Worm (Caenorhabditis elegans) whole organism, young adult: ENCODE data around the gene H03A11.13.

Source experiments
- T07F8.4 ChIP-seq: sonication (generic microtip); optimal IDR thresholded peaks from 2 replicates; lab custom pipeline; 2016; ENCODE audit warnings: mild to moderate bottlenecking, missing genetic modification characterization, moderate library complexity, missing compliant biosample characterization
- Y95B8A.8 ChIP-seq: fragments of 200-800 bp; sonication (Bioruptor generic); IDR thresholded peaks from 2 replicates; pipeline ENCODE4 v1.3.6; 2022; ENCODE audit warnings: missing genetic modification reagents, missing genetic modification characterization, missing compliant biosample characterization
- ama-1 ChIP-seq, 3 experiments: fragments of 150-350 bp in 1 of 3; sonication (generic microtip) in 2 of 3; optimal IDR thresholded peaks; 2 replicates each; lab custom pipeline; 2014 to 2018; ENCODE audit warnings: missing biosample characterization in 2 of 3, missing genetic modification characterization in 2 of 3, missing genetic modification reagents in 2 of 3
- cebp-1 ChIP-seq, 2 experiments: fragments of 200-800 bp in 1 of 2; sonication (Bioruptor generic) in 1 of 2; sonication (generic microtip) in 1 of 2; IDR thresholded peaks in 1 of 2; optimal IDR thresholded peaks in 1 of 2; 2 replicates each; pipeline versions ENCODE4 v1.3.6 to Lab custom; 2017 to 2022; ENCODE audit warnings: missing compliant biosample characterization in 2 of 2, missing genetic modification characterization in 2 of 2, mild to moderate bottlenecking in 1 of 2, missing genetic modification reagents in 1 of 2, moderate library complexity in 1 of 2
- dpl-1 ChIP-seq: fragments of 150-350 bp; optimal IDR thresholded peaks from 2 replicates; lab custom pipeline; 2014; ENCODE audit warnings: missing biosample characterization, missing genetic modification reagents, missing genetic modification characterization
- fkh-3 ChIP-seq: sonication (generic microtip); optimal IDR thresholded peaks from 2 replicates; lab custom pipeline; 2016; ENCODE audit warnings: mild to moderate bottlenecking, missing genetic modification characterization, missing compliant biosample characterization
- hmg-20 ChIP-seq: fragments of 200-800 bp; sonication (Bioruptor generic); IDR thresholded peaks from 2 replicates; pipeline ENCODE4 v1.3.6; 2022; ENCODE audit warnings: missing genetic modification reagents, missing genetic modification characterization, missing compliant biosample characterization
- lag-1 ChIP-seq: fragments of 200-800 bp; sonication (Bioruptor generic); IDR thresholded peaks from 2 replicates; pipeline ENCODE4 v1.3.6; 2022; ENCODE audit warnings: missing genetic modification reagents, missing genetic modification characterization, missing compliant biosample characterization
- lin-35 ChIP-seq, 3 experiments: fragments of 150-350 bp in 2 of 3; sonication (generic microtip) in 1 of 3; optimal IDR thresholded peaks; 2 replicates each; lab custom pipeline; 2014 to 2018; ENCODE audit warnings: missing biosample characterization in 3 of 3, missing genetic modification characterization in 3 of 3, missing genetic modification reagents in 3 of 3
- nhr-120 ChIP-seq: fragments of 200-800 bp; sonication (Bioruptor generic); IDR thresholded peaks from 2 replicates; pipeline ENCODE4 v1.3.6; 2022; ENCODE audit warnings: missing genetic modification characterization, missing compliant biosample characterization
- snpc-4 ChIP-seq, 5 experiments: fragments of 150-350 bp in 1 of 5; sonication (generic microtip) in 4 of 5; optimal IDR thresholded peaks; 2 replicates each; lab custom pipeline; 2014 to 2018; ENCODE audit warnings: missing genetic modification characterization in 5 of 5, missing biosample characterization in 3 of 5, antibody characterized with exemption in 2 of 5, mild to moderate bottlenecking in 2 of 5, missing compliant biosample characterization in 2 of 5, missing genotype in 2 of 5, moderate library complexity in 2 of 5, missing genetic modification reagents in 1 of 5
- tbp1 ChIP-seq: fragments of 200-800 bp; sonication (Bioruptor generic); optimal IDR thresholded peaks from 2 replicates; lab custom pipeline; 2018; ENCODE audit warnings: mild to moderate bottlenecking, missing genetic modification characterization, missing compliant biosample characterization

ce11 chrX:15188510-15188909 is 24.5 kb downstream of the H03A11.13 start:
- TF ChIP-seq ama-1 (optimal IDR thresholded peaks at IDR 0.05; lab: Kevin White, UChicago) (no peak), ama-1 (GFP tag; optimal IDR thresholded peaks at IDR 0.05; lab: Kevin White, UChicago) (no peak), lin-35 (GFP tag; optimal IDR thresholded peaks at IDR 0.05; lab: Kevin White, UChicago) (no peak), cebp-1 (GFP tag; IDR thresholded peaks at IDR 0.05; lab: Robert Waterston, UW) (no peak), cebp-1 (tag; optimal IDR thresholded peaks at IDR 0.05; lab: Kevin White, UChicago) (no peak), fkh-3 (tag; lab: Kevin White, UChicago) (no peak), lag-1 (no peak), snpc-4 (GFP tag; optimal IDR thresholded peaks at IDR 0.05; lab: Kevin White, UChicago) (no peak), snpc-4 (tag; optimal IDR thresholded peaks at IDR 0.05; lab: Kevin White, UChicago) (no peak), tbp1 (GFP tag; lab: Kevin White, UChicago) (no peak), hmg-20 (GFP tag; lab: Robert Waterston, UW) (no peak), Y95B8A.8 (GFP tag; lab: Robert Waterston, UW) (no peak), dpl-1 (no peak), T07F8.4 (tag; lab: Kevin White, UChicago) (no peak), nhr-120 (GFP tag; lab: Robert Waterston, UW) (no peak)
